Worm (Caenorhabditis elegans) whole organism, midembryonic: ENCODE data around the gene F38B2.3.

Source experiments
- T22C8.4 ChIP-seq: fragments of 200-800 bp; sonication (Bioruptor generic); IDR thresholded peaks from 2 replicates; pipeline ENCODE4 v1.3.6; 2022; ENCODE audit warnings: missing genetic modification characterization, missing compliant biosample characterization
- flt-1 ChIP-seq: fragments of 200-800 bp; sonication (Bioruptor generic); IDR thresholded peaks from 2 replicates; pipeline ENCODE4 v1.3.6; 2022; ENCODE audit warnings: missing genetic modification characterization, missing compliant biosample characterization
- klf-2 ChIP-seq: fragments of 200-800 bp; sonication (Bioruptor generic); conservative IDR thresholded peaks from 2 replicates; pipeline ENCODE4 v1.3.6; 2022; ENCODE audit warnings: missing genetic modification reagents, missing genetic modification characterization, missing compliant biosample characterization
- med-1 ChIP-seq: sonication (generic microtip); optimal IDR thresholded peaks from 2 replicates; lab custom pipeline; 2017; ENCODE audit warnings: missing genetic modification characterization, mild to moderate bottlenecking, missing compliant biosample characterization, antibody characterized with exemption, missing genetic modification reagents; ENCODE audit not compliant: insufficient read depth
- tab-1 ChIP-seq: fragments of 200-800 bp; sonication (Bioruptor generic); IDR thresholded peaks from 2 replicates; pipeline ENCODE4 v1.3.6; 2022; ENCODE audit warnings: missing genetic modification characterization, missing compliant biosample characterization
- ztf-23 ChIP-seq: fragments of 200-800 bp; sonication (Bioruptor generic); IDR thresholded peaks from 2 replicates; pipeline ENCODE4 v1.3.6; 2022; ENCODE audit warnings: missing genetic modification reagents, missing genetic modification characterization, missing compliant biosample characterization

DNA sequence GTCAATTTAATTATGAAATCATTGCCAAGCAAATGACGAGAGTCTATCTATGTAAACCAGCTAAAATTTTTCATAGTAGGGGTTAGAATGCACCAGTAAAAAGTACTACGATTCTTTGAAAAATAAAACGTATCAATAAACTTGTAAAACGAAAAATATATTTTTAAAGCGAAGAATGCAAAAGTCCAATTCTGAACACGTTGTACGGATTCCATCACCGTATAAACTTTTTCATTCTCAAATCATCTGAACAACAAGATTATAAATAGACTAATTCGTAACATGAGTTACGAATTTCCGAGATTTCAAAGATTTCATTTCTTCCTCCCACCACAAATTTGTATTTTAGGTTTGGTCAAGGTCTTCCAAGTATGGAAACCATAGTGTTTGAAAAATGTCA is 30.6 kb upstream of the F38B2.3 start, which contains the start of gene nlp-57:
- TF ChIP-seq ztf-23 (GFP tag; lab: Robert Waterston, UW) (no peak), flt-1 (no peak), tab-1 (GFP tag; lab: Robert Waterston, UW) (no peak), klf-2 (no peak), med-1 (GFP tag; lab: Kevin White, UChicago) (no peak), T22C8.4 (no peak)
